Fruit fly (Drosophila melanogaster) whole organism, embryonic: ENCODE measurements around the gene CG44385.
A peak's percentile ranks its signal among the peaks of the same experiment; 100 is the strongest.

Source experiments
- B-H2 ChIP-seq: fragments of 200-800 bp; sonication (Bioruptor generic); optimal IDR thresholded peaks from 2 replicates; lab custom pipeline; 2018; ENCODE audit warnings: missing biosample characterization, mild to moderate bottlenecking, missing genetic modification characterization
- Bdp1 ChIP-seq: fragments of 200-800 bp; sonication (Bioruptor generic); optimal IDR thresholded peaks from 3 replicates; lab custom pipeline; 2016; ENCODE audit warnings: missing biosample characterization, missing genetic modification characterization
- CG10321 ChIP-seq: fragments of 200-800 bp; sonication (Bioruptor generic); IDR thresholded peaks from 2 replicates; pipeline ENCODE4 v1.3.6; 2022; ENCODE audit warnings: missing biosample characterization, missing genetic modification characterization
- CG10366 ChIP-seq: fragments of 200-800 bp; sonication (Bioruptor generic); IDR thresholded peaks from 2 replicates; pipeline ENCODE4 v1.3.6; 2022; ENCODE audit warnings: missing biosample characterization, missing genetic modification characterization
- CG10979 ChIP-seq: fragments of 200-800 bp; sonication (Bioruptor generic); optimal IDR thresholded peaks from 2 replicates; lab custom pipeline; 2018; ENCODE audit warnings: missing biosample characterization, mild to moderate bottlenecking, missing genetic modification characterization, moderate library complexity
- CG11696 ChIP-seq: fragments of 200-800 bp; sonication (Bioruptor generic); IDR thresholded peaks from 2 replicates; pipeline ENCODE4 v1.3.6; 2022; ENCODE audit warnings: missing biosample characterization, missing genetic modification characterization
- CG11723 ChIP-seq: fragments of 200-800 bp; sonication (Bioruptor generic); optimal IDR thresholded peaks from 2 replicates; lab custom pipeline; 2017; ENCODE audit warnings: missing biosample characterization, mild to moderate bottlenecking, missing genetic modification characterization
- CG12155 ChIP-seq: fragments of 200-800 bp; sonication (Bioruptor generic); optimal IDR thresholded peaks from 3 replicates; lab custom pipeline; 2016; ENCODE audit warnings: missing biosample characterization, missing genetic modification characterization
- CG14441 ChIP-seq: fragments of 200-800 bp; sonication (Bioruptor generic); IDR thresholded peaks from 2 replicates; pipeline ENCODE4 v1.3.6; 2022; ENCODE audit warnings: missing biosample characterization, missing genetic modification characterization
- CG15011 ChIP-seq: fragments of 200-800 bp; sonication (Bioruptor generic); optimal IDR thresholded peaks from 3 replicates; lab custom pipeline; 2018; ENCODE audit warnings: missing biosample characterization, mild to moderate bottlenecking, missing genetic modification characterization
- CG1529 ChIP-seq: fragments of 200-800 bp; sonication (Bioruptor generic); optimal IDR thresholded peaks from 3 replicates; lab custom pipeline; 2018; ENCODE audit warnings: missing biosample characterization, missing genetic modification characterization
- CG1647 ChIP-seq: fragments of 200-800 bp; sonication (Bioruptor generic); optimal IDR thresholded peaks from 3 replicates; lab custom pipeline; 2016; ENCODE audit warnings: missing biosample characterization, missing genetic modification characterization
- CG17385 ChIP-seq: fragments of 200-800 bp; sonication (Bioruptor generic); optimal IDR thresholded peaks from 3 replicates; lab custom pipeline; 2018; ENCODE audit warnings: missing biosample characterization, mild to moderate bottlenecking, missing genetic modification characterization
- CG17802 ChIP-seq: fragments of 200-800 bp; sonication (Bioruptor generic); optimal IDR thresholded peaks from 2 replicates; lab custom pipeline; 2018; ENCODE audit warnings: missing biosample characterization, mild to moderate bottlenecking, missing genetic modification characterization, moderate library complexity
- CG18764 ChIP-seq: fragments of 200-800 bp; sonication (Bioruptor generic); optimal IDR thresholded peaks from 3 replicates; lab custom pipeline; 2016; ENCODE audit warnings: missing biosample characterization, missing genetic modification characterization
- CG32532 ChIP-seq: fragments of 200-800 bp; sonication (Bioruptor generic); IDR thresholded peaks from 2 replicates; pipeline ENCODE4 v1.3.6; 2022; ENCODE audit warnings: missing biosample characterization, missing genetic modification characterization
- CG32772 ChIP-seq: fragments of 200-800 bp; sonication (Bioruptor generic); IDR thresholded peaks from 2 replicates; pipeline ENCODE4 v1.3.6; 2022; ENCODE audit warnings: missing biosample characterization, missing genetic modification characterization
- CG3847 ChIP-seq: fragments of 200-800 bp; sonication (Bioruptor generic); IDR thresholded peaks from 2 replicates; pipeline ENCODE4 v1.3.6; 2022; ENCODE audit warnings: missing biosample characterization, missing genetic modification characterization
- CG4282 ChIP-seq: fragments of 200-800 bp; sonication (Bioruptor generic); optimal IDR thresholded peaks from 2 replicates; lab custom pipeline; 2016; ENCODE audit warnings: missing biosample characterization, missing genetic modification characterization
- CG4707 ChIP-seq: fragments of 200-800 bp; sonication (Bioruptor generic); optimal IDR thresholded peaks from 2 replicates; lab custom pipeline; 2018; ENCODE audit warnings: missing biosample characterization, mild to moderate bottlenecking, missing genetic modification characterization, moderate library complexity
- CG6854 ChIP-seq: fragments of 200-800 bp; sonication (Bioruptor generic); optimal IDR thresholded peaks from 3 replicates; lab custom pipeline; 2017; ENCODE audit warnings: missing biosample characterization, mild to moderate bottlenecking, missing genetic modification characterization
- CG9609 ChIP-seq: fragments of 200-800 bp; sonication (Bioruptor generic); optimal IDR thresholded peaks from 3 replicates; lab custom pipeline; 2016; ENCODE audit warnings: missing biosample characterization, missing genetic modification characterization
- CG9876 ChIP-seq: fragments of 200-800 bp; sonication (Bioruptor generic); optimal IDR thresholded peaks from 2 replicates; lab custom pipeline; 2016; ENCODE audit warnings: missing biosample characterization, missing genetic modification characterization
- D ChIP-seq, 2 experiments: fragments of 200-800 bp in 1 of 2; fragments of >200 bp in 1 of 2; sonication (Bioruptor generic) in 1 of 2; optimal IDR thresholded peaks; 2 replicates in 1 of 2; 3 replicates in 1 of 2; lab custom pipeline; 2017; ENCODE audit warnings: mild to moderate bottlenecking in 1 of 2, missing biosample characterization in 1 of 2, missing genetic modification characterization in 1 of 2, missing genetic modification reagents in 1 of 2
- D19A ChIP-seq: fragments of 200-800 bp; optimal IDR thresholded peaks from 3 replicates; lab custom pipeline; 2019; ENCODE audit warnings: missing biosample characterization, mild to moderate bottlenecking, missing genetic modification characterization, moderate library complexity
- Eip74EF ChIP-seq, 2 experiments: fragments of 200-800 bp in 1 of 2; fragments of >200 bp in 1 of 2; sonication (Bioruptor generic) in 1 of 2; optimal IDR thresholded peaks; 2 replicates each; lab custom pipeline; 2017 to 2019; ENCODE audit warnings: missing biosample characterization in 2 of 2, missing genetic modification characterization in 2 of 2, mild to moderate bottlenecking in 1 of 2, moderate library complexity in 1 of 2
- MBD-R2 ChIP-seq: fragments of 200-800 bp; sonication (Bioruptor generic); IDR thresholded peaks from 2 replicates; pipeline ENCODE4 v1.3.6; 2022; ENCODE audit warnings: missing biosample characterization, missing genetic modification characterization
- Med ChIP-seq: fragments of 200-800 bp; sonication (Bioruptor generic); peaks from one replicate; lab custom pipeline; 2016; ENCODE audit warnings: missing biosample characterization, missing genetic modification characterization, mild to moderate bottlenecking, inconsistent platforms, moderate library complexity
- Meics ChIP-seq: fragments of 200-800 bp; sonication (Bioruptor generic); optimal IDR thresholded peaks from 2 replicates; lab custom pipeline; 2017; ENCODE audit warnings: missing biosample characterization, mild to moderate bottlenecking, missing genetic modification characterization
- Nf-YB ChIP-seq: fragments of 200-800 bp; sonication (Bioruptor generic); optimal IDR thresholded peaks from 3 replicates; lab custom pipeline; 2019; ENCODE audit warnings: missing biosample characterization, mild to moderate bottlenecking, missing genetic modification characterization, moderate library complexity
- Nf-YC ChIP-seq: fragments of 200-800 bp; optimal IDR thresholded peaks from 3 replicates; lab custom pipeline; 2019; ENCODE audit warnings: missing biosample characterization, mild to moderate bottlenecking, missing genetic modification characterization, moderate library complexity
- Rx ChIP-seq: fragments of 200-800 bp; sonication (Bioruptor generic); IDR thresholded peaks from 2 replicates; pipeline ENCODE4 v1.3.6; 2022; ENCODE audit warnings: missing biosample characterization, missing genetic modification characterization
- Stat92E ChIP-seq, 3 experiments: fragments of >200 bp in 2 of 3; fragments of 200-800 bp in 1 of 3; sonication (Bioruptor generic) in 1 of 3; optimal IDR thresholded peaks; 2 replicates each; lab custom pipeline; 2017 to 2019; ENCODE audit warnings: missing biosample characterization in 3 of 3, missing genetic modification characterization in 3 of 3, mild to moderate bottlenecking in 1 of 3, moderate library complexity in 1 of 3
- Taf1 ChIP-seq: fragments of 200-800 bp; sonication (Bioruptor generic); IDR thresholded peaks from 2 replicates; pipeline ENCODE4 v1.3.6; 2022; ENCODE audit warnings: missing biosample characterization, missing genetic modification characterization
- Vsx1 ChIP-seq: fragments of 200-800 bp; sonication (Bioruptor generic); optimal IDR thresholded peaks from 2 replicates; lab custom pipeline; 2017; ENCODE audit warnings: missing biosample characterization, mild to moderate bottlenecking, missing genetic modification characterization, missing genetic modification reagents
- ci ChIP-seq: fragments of 200-800 bp; sonication (Bioruptor generic); IDR thresholded peaks from 3 replicates; pipeline ENCODE4 v1.3.6; 2022; ENCODE audit warnings: missing biosample characterization, missing genetic modification characterization
- danr ChIP-seq: fragments of 200-800 bp; sonication (Bioruptor generic); IDR thresholded peaks from 2 replicates; pipeline ENCODE4 v1.3.6; 2022; ENCODE audit warnings: missing biosample characterization, missing genetic modification characterization
- dimm ChIP-seq: fragments of 200-800 bp; sonication (Bioruptor generic); IDR thresholded peaks from 2 replicates; pipeline ENCODE4 v1.3.6; 2022; ENCODE audit warnings: missing biosample characterization, missing genetic modification characterization
- disco-r ChIP-seq: fragments of 200-800 bp; sonication (Bioruptor generic); optimal IDR thresholded peaks from 2 replicates; lab custom pipeline; 2016; ENCODE audit warnings: missing biosample characterization, missing genetic modification characterization
- dysf ChIP-seq: fragments of 200-800 bp; sonication (Bioruptor generic); IDR thresholded peaks from 3 replicates; pipeline ENCODE4 v1.3.6; 2022; ENCODE audit warnings: missing biosample characterization, missing genetic modification characterization
- en ChIP-seq: fragments of 200-800 bp; sonication (Bioruptor generic); optimal IDR thresholded peaks from 2 replicates; lab custom pipeline; 2016; ENCODE audit warnings: missing biosample characterization, missing genetic modification characterization
- fd64A ChIP-seq: fragments of 200-800 bp; sonication (Bioruptor generic); optimal IDR thresholded peaks from 3 replicates; lab custom pipeline; 2018; ENCODE audit warnings: missing biosample characterization, mild to moderate bottlenecking, missing genetic modification characterization
- hkb ChIP-seq, 2 experiments: fragments of 200-800 bp in 1 of 2; fragments of >200 bp in 1 of 2; sonication (Bioruptor generic) in 1 of 2; IDR thresholded peaks in 1 of 2; optimal IDR thresholded peaks in 1 of 2; 2 replicates each; pipeline versions ENCODE4 v1.3.6 to Lab custom; 2017 to 2022; ENCODE audit warnings: missing biosample characterization in 1 of 2, missing genetic modification characterization in 1 of 2
- kay ChIP-seq: fragments of 200-800 bp; sonication (Bioruptor generic); optimal IDR thresholded peaks from 2 replicates; lab custom pipeline; 2016; ENCODE audit warnings: missing biosample characterization, missing genetic modification characterization
- mam ChIP-seq: fragments of 200-800 bp; sonication (Bioruptor generic); optimal IDR thresholded peaks from 3 replicates; lab custom pipeline; 2016; ENCODE audit warnings: missing biosample characterization, missing genetic modification characterization
- nom ChIP-seq: fragments of 200-800 bp; sonication (Bioruptor generic); optimal IDR thresholded peaks from 2 replicates; lab custom pipeline; 2017; ENCODE audit warnings: missing biosample characterization, missing genetic modification characterization, mild to moderate bottlenecking, moderate library complexity, missing genetic modification reagents
- pros ChIP-seq: fragments of 200-800 bp; sonication (Bioruptor generic); optimal IDR thresholded peaks from 3 replicates; lab custom pipeline; 2019; ENCODE audit warnings: missing biosample characterization, mild to moderate bottlenecking, missing genetic modification characterization, moderate library complexity
- salm ChIP-seq: fragments of 200-800 bp; sonication (Bioruptor generic); optimal IDR thresholded peaks from 2 replicates; lab custom pipeline; 2018; ENCODE audit warnings: missing biosample characterization, mild to moderate bottlenecking, missing genetic modification characterization
- tio ChIP-seq: fragments of 200-800 bp; sonication (Bioruptor generic); optimal IDR thresholded peaks from 2 replicates; lab custom pipeline; 2017; ENCODE audit warnings: missing biosample characterization, missing genetic modification characterization, inconsistent platforms
- usp ChIP-seq: fragments of >200 bp; optimal IDR thresholded peaks from 2 replicates; lab custom pipeline; 2017; ENCODE audit warnings: missing biosample characterization, missing genetic modification characterization

The CG44385 gene

DNA sequence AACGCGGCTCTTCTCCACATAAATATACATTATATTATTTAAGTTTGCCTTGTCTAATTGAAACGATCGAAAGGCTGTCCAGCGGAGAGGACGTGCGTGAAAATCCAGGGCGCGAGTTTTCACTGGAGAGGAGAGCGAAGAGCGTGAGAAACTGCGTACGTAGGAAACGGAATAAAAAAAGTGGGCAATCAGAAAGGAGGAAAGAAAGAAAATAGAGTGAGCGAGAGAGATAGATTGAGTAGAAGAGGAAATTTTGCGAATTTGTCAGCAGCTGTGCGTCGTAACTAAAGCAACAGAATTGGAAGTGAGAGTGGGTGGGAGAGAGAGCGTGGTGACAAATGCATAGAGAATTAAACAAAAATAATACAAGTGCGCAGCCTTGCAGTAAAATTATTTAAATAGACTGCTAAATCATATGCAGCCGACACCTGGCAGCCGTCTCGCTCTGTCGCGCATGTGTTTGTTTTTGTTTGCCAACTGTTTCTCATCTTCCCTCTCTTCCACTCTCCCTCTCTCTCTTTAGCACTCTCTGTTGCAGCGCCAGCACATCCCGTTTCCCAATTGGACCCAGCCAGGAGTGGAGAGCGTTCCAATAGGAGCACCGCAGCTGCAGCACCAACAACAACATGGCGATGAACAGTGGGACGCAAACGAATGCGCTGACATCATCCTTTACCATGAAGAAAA is 22.4 kb upstream of the CG44385 start (continued):
- TF ChIP-seq Nf-YB (GFP tag; lab: Kevin White, UChicago) (peak; percentile 67), Bdp1 (GFP tag; lab: Kevin White, UChicago) (no peak), Rx (GFP tag; lab: Robert Waterston, UW) (no peak), salm (tag; lab: Kevin White, UChicago) (no peak), kay (GFP tag; lab: Kevin White, UChicago) (no peak), B-H2 (no peak), D (optimal IDR thresholded peaks at IDR 0.05; lab: Kevin White, UChicago) (peak; percentile 14), D (GFP tag; optimal IDR thresholded peaks at IDR 0.05; lab: Kevin White, UChicago) (no peak), CG32532 (GFP tag; lab: Robert Waterston, UW) (no peak), usp (GFP tag; lab: Kevin White, UChicago) (no peak), CG18764 (GFP tag; lab: Kevin White, UChicago) (no peak), CG15011 (GFP tag; lab: Kevin White, UChicago) (no peak), CG10366 (GFP tag; lab: Robert Waterston, UW) (no peak), CG14441 (GFP tag; lab: Robert Waterston, UW) (no peak), nom (GFP tag; lab: Kevin White, UChicago) (peak; percentile 22), Stat92E (GFP tag; optimal IDR thresholded peaks at IDR 0.05; lab: Kevin White, UChicago) (no peak), Meics (GFP tag; lab: Kevin White, UChicago) (no peak), danr (GFP tag; lab: Robert Waterston, UW) (no peak), en (GFP tag; lab: Kevin White, UChicago) (no peak), hkb (optimal IDR thresholded peaks at IDR 0.05; lab: Kevin White, UChicago) (no peak), hkb (GFP tag; IDR thresholded peaks at IDR 0.05; lab: Robert Waterston, UW) (no peak), CG11696 (GFP tag; lab: Robert Waterston, UW) (no peak), Vsx1 (GFP tag; lab: Kevin White, UChicago) (no peak), CG9609 (GFP tag; lab: Kevin White, UChicago) (no peak), CG32772 (GFP tag; lab: Robert Waterston, UW) (no peak), disco-r (GFP tag; lab: Kevin White, UChicago) (no peak), CG4707 (peak; percentile 88), CG3847 (GFP tag; lab: Robert Waterston, UW) (no peak), fd64A (GFP tag; lab: Kevin White, UChicago) (no peak), CG12155 (GFP tag; lab: Kevin White, UChicago) (no peak), MBD-R2 (GFP tag; lab: Robert Waterston, UW) (no peak), CG17802 (no peak), mam (GFP tag; lab: Kevin White, UChicago) (no peak), CG6854 (no peak), Eip74EF (GFP tag; optimal IDR thresholded peaks at IDR 0.05; lab: Kevin White, UChicago) (no peak), CG17385 (GFP tag; lab: Kevin White, UChicago) (peak; percentile 70), CG9876 (GFP tag; lab: Kevin White, UChicago) (no peak), CG11723 (GFP tag; lab: Kevin White, UChicago) (no peak), CG10321 (GFP tag; lab: Robert Waterston, UW) (peak; percentile 27; the same call in 1 of the 2 replicates), Taf1 (GFP tag; lab: Robert Waterston, UW) (no peak), CG1647 (GFP tag; lab: Kevin White, UChicago) (no peak), tio (GFP tag; lab: Kevin White, UChicago) (no peak), dimm (GFP tag; lab: Robert Waterston, UW) (no peak), Nf-YC (tag; lab: Kevin White, UChicago) (peak; percentile 42), Med (GFP tag; lab: Kevin White, UChicago) (peak; percentile 59), pros (GFP tag; lab: Kevin White, UChicago) (no peak), ci (GFP tag; lab: Robert Waterston, UW) (no peak), CG10979 (tag; lab: Kevin White, UChicago) (no peak), CG1529 (no peak), CG4282 (GFP tag; lab: Kevin White, UChicago) (no peak), dysf (GFP tag; lab: Robert Waterston, UW) (no peak), D19A (tag; lab: Kevin White, UChicago) (no peak)
